Fruit fly (Drosophila melanogaster) whole organism, wandering third instar larva: Measurements from ENCODE around the gene sick.

Source experiments
- CrebA ChIP-seq: fragments of 200-800 bp; sonication (Bioruptor generic); optimal IDR thresholded peaks from 2 replicates; lab custom pipeline; 2016; ENCODE audit warnings: missing biosample characterization, mild to moderate bottlenecking, missing genetic modification characterization, borderline replicate concordance
- Hr78 ChIP-seq: fragments of >200 bp; optimal IDR thresholded peaks from 2 replicates; lab custom pipeline; 2017; ENCODE audit warnings: missing biosample characterization, missing genetic modification characterization
- Myc ChIP-seq: fragments of >200 bp; optimal IDR thresholded peaks from 2 replicates; lab custom pipeline; 2017
- Vsx2 ChIP-seq: fragments of 200-300, 225-300 bp; sonication (Bioruptor generic); optimal IDR thresholded peaks from 2 replicates; lab custom pipeline; 2018; ENCODE audit warnings: missing biosample characterization, missing genetic modification characterization; ENCODE audit not compliant: partially characterized antibody
- br ChIP-seq: fragments of 200-800 bp; sonication (Bioruptor generic); optimal IDR thresholded peaks from 2 replicates; lab custom pipeline; 2016; ENCODE audit warnings: missing biosample characterization, missing genetic modification characterization
- ey ChIP-seq: fragments of 200-800 bp; sonication (Bioruptor generic); optimal IDR thresholded peaks from 2 replicates; lab custom pipeline; 2016; ENCODE audit warnings: missing biosample characterization, missing genetic modification characterization
- h ChIP-seq: fragments of 200-800 bp; sonication (Bioruptor generic); optimal IDR thresholded peaks from 3 replicates; lab custom pipeline; 2016; ENCODE audit warnings: missing biosample characterization, mild to moderate bottlenecking, missing genetic modification characterization
- lola ChIP-seq: fragments of >200 bp; optimal IDR thresholded peaks from 2 replicates; lab custom pipeline; 2017; ENCODE audit warnings: missing biosample characterization, missing genetic modification characterization
- pan ChIP-seq: fragments of >200 bp; optimal IDR thresholded peaks from 2 replicates; lab custom pipeline; 2017
- psq ChIP-seq: fragments of 200-800 bp; sonication (Bioruptor generic); optimal IDR thresholded peaks from 3 replicates; lab custom pipeline; 2017; ENCODE audit warnings: missing biosample characterization, mild to moderate bottlenecking, missing genetic modification characterization, moderate library complexity
- sage ChIP-seq: fragments of 200-800 bp; sonication (Bioruptor generic); optimal IDR thresholded peaks from 2 replicates; lab custom pipeline; 2016; ENCODE audit warnings: missing biosample characterization, mild to moderate bottlenecking, missing genetic modification characterization
- usp ChIP-seq: fragments of >200 bp; optimal IDR thresholded peaks from 2 replicates; lab custom pipeline; 2017; ENCODE audit warnings: missing biosample characterization, missing genetic modification characterization
- woc ChIP-seq: sonication (Bioruptor generic); optimal IDR thresholded peaks from 2 replicates; lab custom pipeline; 2016; ENCODE audit warnings: missing biosample characterization, mild to moderate bottlenecking, missing genetic modification characterization

DNA sequence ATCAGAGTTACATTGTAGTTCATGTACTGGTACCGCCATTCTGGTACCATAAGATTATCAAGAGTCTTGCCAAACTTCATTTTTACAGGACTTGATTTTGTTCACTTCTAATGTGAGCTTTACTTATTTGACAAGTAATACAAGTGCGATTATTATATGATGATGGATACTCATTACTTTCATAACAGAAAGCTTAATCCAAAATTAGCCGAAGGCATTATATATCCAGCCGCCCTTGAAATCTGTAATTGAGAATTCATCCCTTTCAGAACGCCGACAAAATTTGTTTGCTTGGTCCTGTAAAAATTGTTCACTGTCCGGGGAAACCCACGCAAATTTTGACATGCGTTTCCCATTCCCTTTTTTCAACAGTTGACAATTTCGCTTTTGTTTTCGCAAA, 96.3 kb downstream of the sick start, which contains the start of gene CG10481:
- TF ChIP-seq Hr78 (GFP tag; lab: Kevin White, UChicago) (no peak), lola (no peak), woc (GFP tag; lab: Kevin White, UChicago) (no peak), usp (GFP tag; lab: Kevin White, UChicago) (no peak), h (GFP tag; lab: Kevin White, UChicago) (no peak), psq (GFP tag; lab: Kevin White, UChicago) (no peak), Myc (no peak), br (GFP tag; lab: Kevin White, UChicago) (no peak), CrebA (GFP tag; lab: Kevin White, UChicago) (no peak), Vsx2 (no peak), ey (GFP tag; lab: Kevin White, UChicago) (no peak), sage (GFP tag; lab: Kevin White, UChicago) (no peak), pan (lab: Kevin White, UChicago) (no peak)
